Worm (Caenorhabditis elegans): ENCODE measurements around the gene F52E1.9.
A peak's percentile ranks its signal among the peaks of the same experiment; 100 is the strongest.

Gene F52E1.9

DNA sequence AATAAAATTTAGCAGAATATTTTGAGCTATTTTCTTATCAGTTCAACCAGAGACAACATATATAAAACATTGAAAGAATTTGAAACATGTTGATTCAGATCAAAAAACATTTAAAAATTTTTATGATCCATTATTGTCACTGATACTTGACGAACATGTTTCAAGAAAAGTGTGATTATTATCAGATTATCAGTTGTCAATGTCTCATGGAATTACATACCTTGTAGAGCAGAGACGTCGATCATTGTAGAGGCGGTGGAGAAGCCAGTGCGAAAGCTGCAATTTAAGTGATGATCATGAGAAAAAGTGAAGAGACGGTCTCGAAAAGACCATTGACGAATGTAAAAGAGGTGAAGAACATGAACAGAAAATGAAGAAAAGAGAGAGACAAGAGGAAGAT, at the start of gene F52E1.9:
F52E1.9 (minus strand) TSS at position 278 of the 400 bp plus-strand sequence.
- TF ChIP-seq ref-1 (GFP tag; conservative IDR thresholded peaks at IDR 0.05), result no peak
- no peak for TF ChIP-seq flt-1 (GFP tag; IDR thresholded peaks at IDR 0.05)
- TF ChIP-seq ztf-23 (GFP tag; IDR thresholded peaks at IDR 0.05), result no peak
- TF ChIP-seq klf-2 (GFP tag; conservative IDR thresholded peaks at IDR 0.05), result no peak
- no peak for TF ChIP-seq med-1 (GFP tag; optimal IDR thresholded peaks at IDR 0.05; ENCODE audit: insufficient read depth)
- TF ChIP-seq ztf-29 (GFP tag; IDR thresholded peaks at IDR 0.05), result no peak
- no peak for TF ChIP-seq T22C8.4 (GFP tag; IDR thresholded peaks at IDR 0.05)
- no peak for TF ChIP-seq tab-1 (GFP tag; IDR thresholded peaks at IDR 0.05)
- no peak for TF ChIP-seq cog-1 (tag; optimal IDR thresholded peaks at IDR 0.05)

DNA sequence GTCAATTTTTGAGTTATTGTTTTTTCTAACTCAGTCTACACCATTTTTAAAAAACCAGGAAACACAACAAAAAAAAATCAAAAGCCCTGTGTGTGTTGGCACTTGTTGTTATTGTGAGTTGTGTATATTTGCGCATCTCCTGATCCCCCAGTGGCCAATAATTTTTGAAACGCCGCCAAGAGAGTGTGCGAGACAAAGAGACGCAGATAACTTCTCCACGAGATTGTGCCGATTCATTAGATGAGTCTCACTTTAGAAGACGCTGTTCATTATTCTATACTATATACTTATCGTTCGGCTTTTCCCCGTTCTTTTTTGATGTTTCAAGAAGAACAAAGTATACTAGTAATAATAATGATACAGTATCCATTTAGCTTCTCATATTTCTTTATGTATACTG, 48.2 kb upstream of the F52E1.9 start:
- TF ChIP-seq flt-1 (GFP tag; IDR thresholded peaks at IDR 0.05), result no peak

DNA sequence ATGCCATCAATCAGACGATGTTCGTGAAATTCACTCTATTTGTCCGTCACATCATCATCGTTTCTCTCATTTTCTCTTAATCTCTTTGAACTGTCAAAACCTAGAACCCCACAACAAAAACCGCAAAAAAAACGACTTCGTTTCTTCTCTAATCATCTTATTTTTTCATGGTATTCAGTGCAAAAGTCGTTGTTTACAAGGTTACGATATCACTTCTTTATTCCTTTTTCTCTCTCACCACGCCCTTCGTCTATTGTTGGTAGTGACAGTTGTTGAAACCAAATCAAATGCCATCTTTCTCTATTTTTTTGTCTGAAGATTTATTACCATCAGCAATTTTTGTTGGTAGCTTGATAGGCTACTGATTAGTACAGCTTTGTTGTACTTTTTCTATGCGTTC, 46.8 kb upstream of the F52E1.9 start:
- TF ChIP-seq ref-1 (GFP tag; conservative IDR thresholded peaks at IDR 0.05), result no peak
- no peak for TF ChIP-seq tab-1 (GFP tag; IDR thresholded peaks at IDR 0.05)
- no peak for TF ChIP-seq cog-1 (tag; optimal IDR thresholded peaks at IDR 0.05)
- no peak for TF ChIP-seq T22C8.4 (GFP tag; IDR thresholded peaks at IDR 0.05)

- TF ChIP-seq ref-1 (GFP tag; conservative IDR thresholded peaks at IDR 0.05) (no peak), klf-2 (GFP tag; conservative IDR thresholded peaks at IDR 0.05) (no peak), cog-1 (tag; optimal IDR thresholded peaks at IDR 0.05) (no peak), ztf-29 (GFP tag; IDR thresholded peaks at IDR 0.05) (no peak), T22C8.4 (GFP tag; IDR thresholded peaks at IDR 0.05) (no peak), ztf-23 (GFP tag; IDR thresholded peaks at IDR 0.05) (no peak), med-1 (GFP tag; optimal IDR thresholded peaks at IDR 0.05; ENCODE audit: insufficient read depth) (no peak), tab-1 (GFP tag; IDR thresholded peaks at IDR 0.05) (no peak), flt-1 (GFP tag; IDR thresholded peaks at IDR 0.05) (no peak)
Measured at ce11 chrV:8447928-8448327, 45.5 kb upstream of the F52E1.9 start, which contains the start of gene T23B12.5. Gene T23B12.5, minus strand, starts transcription at chrV:8448028.

DNA sequence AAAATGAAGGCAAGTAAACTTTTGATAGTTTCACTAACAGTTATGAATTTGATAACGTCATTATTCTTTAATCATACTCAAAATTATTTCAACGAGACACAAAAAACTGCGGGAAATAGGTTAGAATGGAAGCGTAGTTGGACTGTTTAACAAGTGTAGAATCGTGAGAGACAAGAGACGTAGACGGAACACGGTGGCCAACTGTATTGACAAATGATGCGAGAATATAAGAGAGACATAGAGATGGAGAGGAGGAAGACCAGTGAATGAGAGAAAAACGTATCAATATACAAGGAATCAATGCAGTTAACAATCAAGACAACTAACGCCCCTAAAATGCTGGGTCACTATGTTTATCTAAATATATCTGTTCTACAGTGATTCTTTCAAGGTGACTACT, 43.2 kb upstream of the F52E1.9 start:
- TF ChIP-seq klf-2 (GFP tag; conservative IDR thresholded peaks at IDR 0.05) (no peak), ztf-23 (GFP tag; IDR thresholded peaks at IDR 0.05) (no peak), ref-1 (GFP tag; conservative IDR thresholded peaks at IDR 0.05) (no peak), tab-1 (GFP tag; IDR thresholded peaks at IDR 0.05) (no peak)

- no peak for TF ChIP-seq ztf-23 (GFP tag; IDR thresholded peaks at IDR 0.05)
- no peak for TF ChIP-seq T22C8.4 (GFP tag; IDR thresholded peaks at IDR 0.05)
- TF ChIP-seq med-1 (GFP tag; optimal IDR thresholded peaks at IDR 0.05; ENCODE audit: insufficient read depth), result no peak
- no peak for TF ChIP-seq tab-1 (GFP tag; IDR thresholded peaks at IDR 0.05)
Measured at ce11 chrV:8444357-8444856, 41.9 kb upstream of the F52E1.9 start, which contains the start of gene lmd-3. Gene lmd-3, minus strand, starts transcription at chrV:8444806.

ce11 chrV:8437358-8437757, 34.9 kb upstream of the F52E1.9 start:
- TF ChIP-seq cog-1 (tag; optimal IDR thresholded peaks at IDR 0.05) (no peak), ref-1 (GFP tag; conservative IDR thresholded peaks at IDR 0.05) (no peak), ztf-23 (GFP tag; IDR thresholded peaks at IDR 0.05) (no peak), ztf-29 (GFP tag; IDR thresholded peaks at IDR 0.05) (no peak), med-1 (GFP tag; optimal IDR thresholded peaks at IDR 0.05; ENCODE audit: insufficient read depth) (no peak), T22C8.4 (GFP tag; IDR thresholded peaks at IDR 0.05) (no peak), flt-1 (GFP tag; IDR thresholded peaks at IDR 0.05) (no peak), klf-2 (GFP tag; conservative IDR thresholded peaks at IDR 0.05) (no peak), tab-1 (GFP tag; IDR thresholded peaks at IDR 0.05) (no peak)

- TF ChIP-seq cog-1 (tag; optimal IDR thresholded peaks at IDR 0.05), result no peak
- no peak for TF ChIP-seq ztf-23 (GFP tag; IDR thresholded peaks at IDR 0.05)
- TF ChIP-seq ref-1 (GFP tag; conservative IDR thresholded peaks at IDR 0.05), result no peak
- no peak for TF ChIP-seq tab-1 (GFP tag; IDR thresholded peaks at IDR 0.05)
- no peak for TF ChIP-seq flt-1 (GFP tag; IDR thresholded peaks at IDR 0.05)
- no peak for TF ChIP-seq T22C8.4 (GFP tag; IDR thresholded peaks at IDR 0.05)
- no peak for TF ChIP-seq med-1 (GFP tag; optimal IDR thresholded peaks at IDR 0.05; ENCODE audit: insufficient read depth)
- no peak for TF ChIP-seq ztf-29 (GFP tag; IDR thresholded peaks at IDR 0.05)
- TF ChIP-seq klf-2 (GFP tag; conservative IDR thresholded peaks at IDR 0.05), result no peak
Measured at ce11 chrV:8435292-8435691, 32.8 kb upstream of the F52E1.9 start.

- TF ChIP-seq ztf-29 (GFP tag; IDR thresholded peaks at IDR 0.05), result no peak
- TF ChIP-seq cog-1 (tag; optimal IDR thresholded peaks at IDR 0.05), result no peak
- no peak for TF ChIP-seq T22C8.4 (GFP tag; IDR thresholded peaks at IDR 0.05)
- no peak for TF ChIP-seq flt-1 (GFP tag; IDR thresholded peaks at IDR 0.05)
- no peak for TF ChIP-seq ztf-23 (GFP tag; IDR thresholded peaks at IDR 0.05)
- no peak for TF ChIP-seq tab-1 (GFP tag; IDR thresholded peaks at IDR 0.05)
- no peak for TF ChIP-seq klf-2 (GFP tag; conservative IDR thresholded peaks at IDR 0.05)
- TF ChIP-seq med-1 (GFP tag; optimal IDR thresholded peaks at IDR 0.05; ENCODE audit: insufficient read depth), result no peak
- no peak for TF ChIP-seq ref-1 (GFP tag; conservative IDR thresholded peaks at IDR 0.05)
Measured at ce11 chrV:8434400-8434827, 31.9 kb upstream of the F52E1.9 start.

DNA sequence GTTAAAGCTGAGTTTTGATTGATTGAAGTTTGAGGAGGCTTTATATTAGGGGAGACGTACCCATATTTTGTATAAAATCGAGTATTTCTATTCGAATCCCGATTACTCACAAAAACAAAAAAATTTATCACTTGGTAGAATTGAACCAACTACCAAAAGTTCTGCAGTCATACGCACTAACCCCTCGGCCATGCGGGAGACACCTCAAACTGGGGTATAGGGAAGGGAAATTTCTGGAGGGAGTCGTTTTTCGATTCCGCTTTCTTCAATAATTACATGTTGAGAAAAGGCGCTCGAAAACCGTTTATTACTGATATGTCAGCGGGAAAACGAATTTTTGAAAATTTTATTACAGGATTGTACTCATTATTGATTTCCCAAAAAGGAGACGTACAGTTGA, 28.8 kb upstream of the F52E1.9 start:
- peak; percentile 70; the same call in 1 of the 2 replicates for TF ChIP-seq ztf-23 (GFP tag; IDR thresholded peaks at IDR 0.05)
- 0 out of 2 replicates have a peak, but pooled peaks have one; percentile 35 for TF ChIP-seq ztf-29 (GFP tag; IDR thresholded peaks at IDR 0.05)
- TF ChIP-seq T22C8.4 (GFP tag; IDR thresholded peaks at IDR 0.05), result peak; percentile 72
- peak; percentile 82 for TF ChIP-seq flt-1 (GFP tag; IDR thresholded peaks at IDR 0.05)
- TF ChIP-seq ref-1 (GFP tag; conservative IDR thresholded peaks at IDR 0.05), result peak; percentile 71
- peak; percentile 83; the same call in 1 of the 2 replicates for TF ChIP-seq tab-1 (GFP tag; IDR thresholded peaks at IDR 0.05)
